Fruit fly (Drosophila melanogaster) whole organism, embryonic: ENCODE data around the gene Acyp2.
A peak's percentile ranks its signal among the peaks of the same experiment; 100 is the strongest.

Experiments
- CG10321 ChIP-seq: fragments of 200-800 bp; sonication (Bioruptor generic); IDR thresholded peaks from 2 replicates; pipeline ENCODE4 v1.3.6; 2022; ENCODE audit warnings: missing biosample characterization, missing genetic modification characterization
- CG10462 ChIP-seq: fragments of 200-800 bp; sonication (Bioruptor generic); optimal IDR thresholded peaks from 2 replicates; lab custom pipeline; 2016; ENCODE audit warnings: missing biosample characterization, missing genetic modification characterization
- CG11093 ChIP-seq: fragments of 200-800 bp; sonication (Bioruptor generic); IDR thresholded peaks from 3 replicates; pipeline ENCODE4 v1.3.6; 2022; ENCODE audit warnings: missing biosample characterization, missing genetic modification characterization
- CG11398 ChIP-seq: fragments of 200-800 bp; sonication (Bioruptor generic); optimal IDR thresholded peaks from 2 replicates; lab custom pipeline; 2016; ENCODE audit warnings: missing biosample characterization, missing genetic modification characterization
- CG11695 ChIP-seq: fragments of 200-800 bp; sonication (Bioruptor generic); IDR thresholded peaks from 3 replicates; pipeline ENCODE4 v1.3.6; 2022; ENCODE audit warnings: missing biosample characterization, missing genetic modification characterization
- CG12299 ChIP-seq: fragments of 200-800 bp; sonication (Bioruptor generic); optimal IDR thresholded peaks from 2 replicates; lab custom pipeline; 2018; ENCODE audit warnings: missing biosample characterization, mild to moderate bottlenecking, missing genetic modification characterization
- CG1233 ChIP-seq: fragments of 200-800 bp; sonication (Bioruptor generic); optimal IDR thresholded peaks from 4 replicates; lab custom pipeline; 2018; ENCODE audit warnings: missing biosample characterization, mild to moderate bottlenecking, missing genetic modification characterization
- CG12744 ChIP-seq: fragments of 200-800 bp; sonication (Bioruptor generic); optimal IDR thresholded peaks from 2 replicates; lab custom pipeline; 2016; ENCODE audit warnings: missing biosample characterization, missing genetic modification characterization
- CG13424 ChIP-seq: fragments of 200-800 bp; sonication (Bioruptor generic); optimal IDR thresholded peaks from 2 replicates; lab custom pipeline; 2019; ENCODE audit warnings: missing biosample characterization, mild to moderate bottlenecking, missing genetic modification characterization, moderate library complexity
- CG13624 ChIP-seq: fragments of 200-800 bp; sonication (Bioruptor generic); optimal IDR thresholded peaks from 2 replicates; lab custom pipeline; 2016; ENCODE audit warnings: missing biosample characterization, missing genetic modification characterization
- CG13775 ChIP-seq: fragments of 200-800 bp; sonication (Bioruptor generic); optimal IDR thresholded peaks from 3 replicates; lab custom pipeline; 2017; ENCODE audit warnings: missing biosample characterization, mild to moderate bottlenecking, missing genetic modification characterization
- CG17385 ChIP-seq: fragments of 200-800 bp; sonication (Bioruptor generic); optimal IDR thresholded peaks from 3 replicates; lab custom pipeline; 2018; ENCODE audit warnings: missing biosample characterization, mild to moderate bottlenecking, missing genetic modification characterization
- CG2120 ChIP-seq: fragments of 200-800 bp; sonication (Bioruptor generic); optimal IDR thresholded peaks from 3 replicates; lab custom pipeline; 2016; ENCODE audit warnings: missing biosample characterization, missing genetic modification characterization
- CG2199 ChIP-seq: fragments of 200-800 bp; sonication (Bioruptor generic); IDR thresholded peaks from 3 replicates; pipeline ENCODE4 v1.3.6; 2022; ENCODE audit warnings: missing biosample characterization, missing genetic modification characterization
- CG30403 ChIP-seq: fragments of 200-800 bp; sonication (Bioruptor generic); optimal IDR thresholded peaks from 3 replicates; lab custom pipeline; 2016; ENCODE audit warnings: missing biosample characterization, missing genetic modification characterization
- CG4424 ChIP-seq: fragments of 200-800 bp; sonication (Bioruptor generic); optimal IDR thresholded peaks from 3 replicates; lab custom pipeline; 2016; ENCODE audit warnings: missing biosample characterization, missing genetic modification characterization
- CG4730 ChIP-seq: fragments of 200-800 bp; sonication (Bioruptor generic); IDR thresholded peaks from 2 replicates; pipeline ENCODE4 v1.3.6; 2022; ENCODE audit warnings: missing biosample characterization, missing genetic modification characterization
- CG5953 ChIP-seq: fragments of 200-800 bp; sonication (Bioruptor generic); IDR thresholded peaks from 2 replicates; pipeline ENCODE4 v1.3.6; 2022; ENCODE audit warnings: missing biosample characterization, missing genetic modification characterization
- CG6791 ChIP-seq: fragments of 200-800 bp; sonication (Bioruptor generic); IDR thresholded peaks from 3 replicates; pipeline ENCODE4 v1.3.6; 2022; ENCODE audit warnings: missing biosample characterization, missing genetic modification characterization; ENCODE audit not compliant: partially characterized antibody
- CG7357 ChIP-seq: fragments of 200-800 bp; sonication (Bioruptor generic); IDR thresholded peaks from 3 replicates; pipeline ENCODE4 v1.3.6; 2022; ENCODE audit warnings: missing biosample characterization, missing genetic modification characterization
- D19B ChIP-seq: fragments of 200-800 bp; sonication (Bioruptor generic); optimal IDR thresholded peaks from 2 replicates; lab custom pipeline; 2017; ENCODE audit warnings: missing biosample characterization, mild to moderate bottlenecking, missing genetic modification characterization
- E2f2 ChIP-seq: fragments of 200-800 bp; sonication (Bioruptor generic); IDR thresholded peaks from 2 replicates; pipeline ENCODE4 v1.3.6; 2022; ENCODE audit warnings: missing biosample characterization, missing genetic modification characterization
- Ets97D ChIP-seq: fragments of 200-800 bp; sonication (Bioruptor generic); optimal IDR thresholded peaks from 3 replicates; lab custom pipeline; 2016; ENCODE audit warnings: missing biosample characterization, missing genetic modification characterization
- Gug ChIP-seq: fragments of 200-800 bp; sonication (Bioruptor generic); IDR thresholded peaks from 4 replicates; pipeline ENCODE4 v1.3.6; 2022; ENCODE audit warnings: missing biosample characterization, missing genetic modification characterization
- HHEX ChIP-seq: fragments of 200-800 bp; sonication (Bioruptor generic); optimal IDR thresholded peaks from 3 replicates; lab custom pipeline; 2017; ENCODE audit warnings: missing biosample characterization, mild to moderate bottlenecking, missing genetic modification characterization, missing genetic modification reagents
- HLH3B ChIP-seq: fragments of 200-800 bp; sonication (Bioruptor generic); IDR thresholded peaks from 2 replicates; pipeline ENCODE4 v1.3.6; 2022; ENCODE audit warnings: missing biosample characterization, missing genetic modification characterization
- Hr51 ChIP-seq, 2 experiments: fragments of 200-800 bp; sonication (Bioruptor generic); optimal IDR thresholded peaks; 2 replicates in 1 of 2; 3 replicates in 1 of 2; lab custom pipeline; 2016 to 2018; ENCODE audit warnings: missing biosample characterization in 2 of 2, missing genetic modification characterization in 2 of 2, mild to moderate bottlenecking in 1 of 2, moderate library complexity in 1 of 2
- Hr78 ChIP-seq, 2 experiments: fragments of 200-800 bp in 1 of 2; fragments of >200 bp in 1 of 2; sonication (Bioruptor generic) in 1 of 2; optimal IDR thresholded peaks; 2 replicates each; lab custom pipeline; 2017 to 2019; ENCODE audit warnings: missing biosample characterization in 2 of 2, missing genetic modification characterization in 2 of 2, mild to moderate bottlenecking in 1 of 2, moderate library complexity in 1 of 2
- Neu2 ChIP-seq: fragments of 200-800 bp; sonication (Bioruptor generic); optimal IDR thresholded peaks from 3 replicates; lab custom pipeline; 2016; ENCODE audit warnings: missing biosample characterization, missing genetic modification characterization, borderline replicate concordance
- YL-1 ChIP-seq: fragments of 200-800 bp; sonication (Bioruptor generic); optimal IDR thresholded peaks from 3 replicates; lab custom pipeline; 2017; ENCODE audit warnings: missing biosample characterization, mild to moderate bottlenecking, missing genetic modification characterization
- ap ChIP-seq: fragments of 200-800 bp; sonication (Bioruptor generic); IDR thresholded peaks from 2 replicates; pipeline ENCODE4 v1.3.6; 2022; ENCODE audit warnings: missing biosample characterization, missing genetic modification characterization
- bab2 ChIP-seq: fragments of 200-800 bp; sonication (Bioruptor generic); optimal IDR thresholded peaks from 2 replicates; lab custom pipeline; 2016; ENCODE audit warnings: missing biosample characterization, missing genetic modification characterization
- bbx ChIP-seq: fragments of 200-800 bp; sonication (Bioruptor generic); IDR thresholded peaks from 2 replicates; pipeline ENCODE4 v1.3.6; 2022; ENCODE audit warnings: missing biosample characterization, missing genetic modification characterization; ENCODE audit not compliant: partially characterized antibody
- btn ChIP-seq: fragments of 200-800 bp; sonication (Bioruptor generic); optimal IDR thresholded peaks from 2 replicates; lab custom pipeline; 2016; ENCODE audit warnings: missing biosample characterization, missing genetic modification characterization
- caup ChIP-seq: fragments of 200-800 bp; sonication (Bioruptor generic); optimal IDR thresholded peaks from 3 replicates; lab custom pipeline; 2017; ENCODE audit warnings: missing biosample characterization, mild to moderate bottlenecking, missing genetic modification characterization, moderate library complexity; ENCODE audit not compliant: severe bottlenecking
- crc ChIP-seq: fragments of 200-800 bp; sonication (Bioruptor generic); optimal IDR thresholded peaks from 2 replicates; lab custom pipeline; 2016; ENCODE audit warnings: missing biosample characterization, missing genetic modification characterization
- hkb ChIP-seq, 2 experiments: fragments of 200-800 bp in 1 of 2; fragments of >200 bp in 1 of 2; sonication (Bioruptor generic) in 1 of 2; IDR thresholded peaks in 1 of 2; optimal IDR thresholded peaks in 1 of 2; 2 replicates each; pipeline versions ENCODE4 v1.3.6 to Lab custom; 2017 to 2022; ENCODE audit warnings: missing biosample characterization in 1 of 2, missing genetic modification characterization in 1 of 2
- ken ChIP-seq: fragments of 200-800 bp; sonication (Bioruptor generic); IDR thresholded peaks from 3 replicates; pipeline ENCODE4 v1.3.6; 2022; ENCODE audit warnings: missing biosample characterization, missing genetic modification characterization
- lola ChIP-seq, 3 experiments: fragments of >200 bp in 2 of 3; fragments of 200-800 bp in 1 of 3; sonication (Bioruptor generic) in 1 of 3; optimal IDR thresholded peaks; 2 replicates each; lab custom pipeline; 2017 to 2019; ENCODE audit warnings: missing biosample characterization in 3 of 3, missing genetic modification characterization in 3 of 3, mild to moderate bottlenecking in 1 of 3, moderate library complexity in 1 of 3
- lov ChIP-seq, 2 experiments: fragments of 200-800 bp in 1 of 2; fragments of >200 bp in 1 of 2; sonication (Bioruptor generic) in 1 of 2; IDR thresholded peaks in 1 of 2; optimal IDR thresholded peaks in 1 of 2; 2 replicates in 1 of 2; 3 replicates in 1 of 2; pipeline versions ENCODE4 v1.3.6 to Lab custom; 2017 to 2022; ENCODE audit warnings: missing biosample characterization in 1 of 2, missing genetic modification characterization in 1 of 2
- luna ChIP-seq: fragments of 200-800 bp; sonication (Bioruptor generic); optimal IDR thresholded peaks from 2 replicates; lab custom pipeline; 2016; ENCODE audit warnings: missing biosample characterization, missing genetic modification characterization
- nau ChIP-seq: fragments of 200-800 bp; sonication (Bioruptor generic); optimal IDR thresholded peaks from 3 replicates; lab custom pipeline; 2017; ENCODE audit warnings: missing biosample characterization, mild to moderate bottlenecking, missing genetic modification characterization, missing genetic modification reagents
- phol ChIP-seq: fragments of 200-800 bp; sonication (Bioruptor generic); optimal IDR thresholded peaks from 3 replicates; lab custom pipeline; 2018; ENCODE audit warnings: missing biosample characterization, mild to moderate bottlenecking, missing genetic modification characterization, moderate library complexity
- run ChIP-seq: fragments of 200-800 bp; sonication (Bioruptor generic); optimal IDR thresholded peaks from 3 replicates; lab custom pipeline; 2018; ENCODE audit warnings: missing biosample characterization, mild to moderate bottlenecking, missing genetic modification characterization
- sens ChIP-seq: fragments of 200-800 bp; sonication (Bioruptor generic); peaks from one replicate; lab custom pipeline; 2016; ENCODE audit warnings: missing biosample characterization, missing genetic modification characterization
- sisA ChIP-seq: fragments of 200-800 bp; sonication (Bioruptor generic); IDR thresholded peaks from 2 replicates; pipeline ENCODE4 v1.3.6; 2022; ENCODE audit warnings: missing biosample characterization, missing genetic modification characterization
- sob ChIP-seq: fragments of 200-800 bp; sonication (Bioruptor generic); IDR thresholded peaks from 2 replicates; pipeline ENCODE4 v1.3.6; 2022; ENCODE audit warnings: missing biosample characterization, missing genetic modification characterization
- toy ChIP-seq: fragments of 200-800 bp; sonication (Bioruptor generic); IDR thresholded peaks from 2 replicates; pipeline ENCODE4 v1.3.6; 2022; ENCODE audit warnings: missing biosample characterization, missing genetic modification characterization
- twi ChIP-seq: fragments of 200-800 bp; optimal IDR thresholded peaks from 2 replicates; lab custom pipeline; 2019; ENCODE audit warnings: missing biosample characterization, mild to moderate bottlenecking, missing genetic modification characterization, moderate library complexity

Acyp2 gene

dm6 chr3R:15793372-15793802 is 899 bp downstream of the Acyp2 start, which contains the start of gene nsl1 (continued):
- TF ChIP-seq Neu2 (GFP tag; lab: Kevin White, UChicago) (no peak), CG11398 (no peak), ken (GFP tag; lab: Robert Waterston, UW) (no peak), Gug (GFP tag; lab: Robert Waterston, UW) (peak; percentile 27; the same call in 1 of the 4 replicates), Hr78 (GFP tag; optimal IDR thresholded peaks at IDR 0.05; lab: Kevin White, UChicago) (no peak), Hr51 (GFP tag; optimal IDR thresholded peaks at IDR 0.05; lab: Kevin White, UChicago) (peak in 1 of 2 experiments; percentile 42), D19B (no peak), CG17385 (GFP tag; lab: Kevin White, UChicago) (no peak), twi (tag; lab: Kevin White, UChicago) (peak; percentile 31), lov (optimal IDR thresholded peaks at IDR 0.05; lab: Kevin White, UChicago) (no peak), lov (GFP tag; IDR thresholded peaks at IDR 0.05; lab: Robert Waterston, UW) (0 out of 3 replicates have a peak, but pooled peaks have one; percentile 5), CG13624 (GFP tag; lab: Kevin White, UChicago) (peak; percentile 40), CG4730 (GFP tag; lab: Robert Waterston, UW) (no peak), sob (peak; percentile 48), phol (tag; lab: Kevin White, UChicago) (peak; percentile 62), CG10462 (GFP tag; lab: Kevin White, UChicago) (peak; percentile 54), sens (GFP tag; lab: Kevin White, UChicago) (peak; percentile 74), CG12299 (tag; lab: Kevin White, UChicago) (peak; percentile 19), CG4424 (GFP tag; lab: Kevin White, UChicago) (peak; percentile 46), CG11093 (GFP tag; lab: Robert Waterston, UW) (no peak), CG6791 (GFP tag; lab: Robert Waterston, UW) (peak; percentile 96), HHEX (GFP tag; lab: Kevin White, UChicago) (no peak), CG5953 (GFP tag; lab: Robert Waterston, UW) (no peak), CG7357 (GFP tag; lab: Robert Waterston, UW) (no peak), E2f2 (GFP tag; lab: Robert Waterston, UW) (peak; percentile 61), CG13775 (peak; percentile 33), CG30403 (GFP tag; lab: Kevin White, UChicago) (peak; percentile 43), CG11695 (GFP tag; lab: Robert Waterston, UW) (no peak), HLH3B (no peak), CG10321 (GFP tag; lab: Robert Waterston, UW) (peak; percentile 99), YL-1 (GFP tag; lab: Kevin White, UChicago) (peak; percentile 94), lola (GFP tag; optimal IDR thresholded peaks at IDR 0.05; lab: Kevin White, UChicago) (peak in 1 of 3 experiments; percentile 25), caup (GFP tag; lab: Kevin White, UChicago) (peak; percentile 63), bab2 (peak; percentile 48), ap (no peak), Ets97D (peak; percentile 66), nau (GFP tag; lab: Kevin White, UChicago) (no peak), CG12744 (GFP tag; lab: Kevin White, UChicago) (no peak), bbx (GFP tag; lab: Robert Waterston, UW) (peak; percentile 96), CG2199 (GFP tag; lab: Robert Waterston, UW) (0 out of 3 replicates have a peak, but pooled peaks have one; percentile 44), hkb (optimal IDR thresholded peaks at IDR 0.05; lab: Kevin White, UChicago) (peak; percentile 67), hkb (GFP tag; IDR thresholded peaks at IDR 0.05; lab: Robert Waterston, UW) (0 out of 2 replicates have a peak, but pooled peaks have one; percentile 11), luna (GFP tag; lab: Kevin White, UChicago) (no peak), CG2120 (peak; percentile 14), run (tag; lab: Kevin White, UChicago) (no peak), CG13424 (tag; lab: Kevin White, UChicago) (peak; percentile 2), toy (no peak), crc (GFP tag; lab: Kevin White, UChicago) (no peak), btn (no peak), CG1233 (peak; percentile 11), sisA (GFP tag; lab: Robert Waterston, UW) (peak; percentile 44; the same call in 1 of the 2 replicates)
